Worm (Caenorhabditis elegans) whole organism, L4 larva: ENCODE measurements around the gene acdh-12.

ENCODE experiments used
- Y48G9A.11 ChIP-seq: fragments of 200-800 bp; sonication (Bioruptor generic); IDR thresholded peaks from 2 replicates; pipeline ENCODE4 v1.3.6; 2022; ENCODE audit warnings: missing genetic modification reagents, missing genetic modification characterization, missing compliant biosample characterization
- egl-27 ChIP-seq: sonication (generic microtip); optimal IDR thresholded peaks from 3 replicates; lab custom pipeline; 2017; ENCODE audit warnings: missing biosample characterization, missing genetic modification reagents, missing genetic modification characterization
- lin-13 ChIP-seq: fragments of 150-350 bp; optimal IDR thresholded peaks from 2 replicates; lab custom pipeline; 2014; ENCODE audit warnings: missing biosample characterization, missing genetic modification reagents, missing genetic modification characterization
- mxl-3 ChIP-seq: fragments of 200-800 bp; sonication (Bioruptor generic); optimal IDR thresholded peaks from 2 replicates; lab custom pipeline; 2018; ENCODE audit warnings: mild to moderate bottlenecking, missing genetic modification characterization, missing compliant biosample characterization
- nhr-11 ChIP-seq: fragments of 150-350 bp; optimal IDR thresholded peaks from 2 replicates; lab custom pipeline; 2014; ENCODE audit warnings: missing biosample characterization, missing genetic modification characterization
- nhr-41 ChIP-seq: fragments of 200-800 bp; sonication (Bioruptor generic); IDR thresholded peaks from 2 replicates; pipeline ENCODE4 v1.3.6; 2022; ENCODE audit warnings: missing genetic modification reagents, missing genetic modification characterization, missing compliant biosample characterization
- set-16 ChIP-seq: fragments of 200-800 bp; sonication (Bioruptor generic); IDR thresholded peaks from 2 replicates; pipeline ENCODE4 v1.3.6; 2022; ENCODE audit warnings: missing genetic modification reagents, missing genetic modification characterization, missing compliant biosample characterization
- snpc-4 ChIP-seq: fragments of 150-350 bp; optimal IDR thresholded peaks from 2 replicates; lab custom pipeline; 2014; ENCODE audit warnings: missing biosample characterization, missing genetic modification characterization
- tag-97 ChIP-seq: fragments of 200-800 bp; sonication (Bioruptor generic); IDR thresholded peaks from 2 replicates; pipeline ENCODE4 v1.3.6; 2022; ENCODE audit warnings: missing genetic modification characterization, missing compliant biosample characterization

DNA sequence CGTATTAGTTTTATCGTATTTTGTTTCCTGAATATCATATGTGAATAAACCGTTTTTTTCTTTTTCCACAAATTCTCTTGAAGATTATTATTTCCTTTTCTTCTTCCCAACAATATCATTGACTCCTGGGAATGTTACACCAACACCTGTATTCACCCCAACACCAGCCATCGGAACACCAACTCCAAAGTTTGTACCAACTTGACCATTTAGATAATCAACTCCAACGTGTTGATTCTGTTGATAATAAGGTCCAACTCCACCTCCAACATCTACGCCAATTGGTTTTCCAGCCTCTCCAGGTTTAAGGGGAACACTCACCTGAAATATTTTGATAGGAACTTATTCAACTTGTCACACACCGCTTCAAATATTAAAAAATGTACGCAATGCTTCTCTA, 2.0 kb upstream of the acdh-12 start:
- TF ChIP-seq nhr-11 (tag; lab: Kevin White, UChicago) (no peak), snpc-4 (tag; lab: Kevin White, UChicago) (no peak), Y48G9A.11 (GFP tag; lab: Robert Waterston, UW) (no peak), set-16 (no peak), mxl-3 (GFP tag; lab: Kevin White, UChicago) (no peak), tag-97 (GFP tag; lab: Robert Waterston, UW) (no peak), lin-13 (GFP tag; lab: Kevin White, UChicago) (no peak), nhr-41 (GFP tag; lab: Robert Waterston, UW) (no peak), egl-27 (no peak)
